Fruit fly (Drosophila melanogaster) whole organism, wandering third instar larva: Measurements from ENCODE around the gene Zip89B.

Source experiments
- Abd-B ChIP-seq: fragments of >200 bp; optimal IDR thresholded peaks from 2 replicates; lab custom pipeline; 2017; ENCODE audit warnings: missing biosample characterization, missing genetic modification characterization
- Dfd ChIP-seq: fragments of >200 bp; optimal IDR thresholded peaks from 2 replicates; lab custom pipeline; 2017; ENCODE audit warnings: missing biosample characterization, missing genetic modification characterization
- HLH106 ChIP-seq: fragments of 200-800 bp; optimal IDR thresholded peaks from 3 replicates; lab custom pipeline; 2019; ENCODE audit warnings: missing biosample characterization, mild to moderate bottlenecking, missing genetic modification characterization, moderate library complexity
- Hr83 ChIP-seq: fragments of 200-300 bp; sonication (Bioruptor generic); optimal IDR thresholded peaks from 2 replicates; lab custom pipeline; 2016; ENCODE audit warnings: missing biosample characterization, mild to moderate bottlenecking, missing genetic modification characterization, moderate library complexity; ENCODE audit not compliant: poor library complexity, severe bottlenecking
- Jra ChIP-seq: sonication (Bioruptor generic); optimal IDR thresholded peaks from 2 replicates; lab custom pipeline; 2016; ENCODE audit warnings: missing biosample characterization, missing genetic modification characterization
- Mio ChIP-seq: sonication (Bioruptor generic); optimal IDR thresholded peaks from 2 replicates; lab custom pipeline; 2016; ENCODE audit warnings: missing biosample characterization, missing genetic modification characterization
- Myc ChIP-seq: fragments of >200 bp; optimal IDR thresholded peaks from 2 replicates; lab custom pipeline; 2017
- brk ChIP-seq: fragments of 200-800 bp; sonication (Bioruptor generic); optimal IDR thresholded peaks from 2 replicates; lab custom pipeline; 2016; ENCODE audit warnings: missing biosample characterization, mild to moderate bottlenecking, missing genetic modification characterization
- fru ChIP-seq: fragments of 200-800 bp; sonication (Bioruptor generic); optimal IDR thresholded peaks from 3 replicates; lab custom pipeline; 2016; ENCODE audit warnings: missing biosample characterization, mild to moderate bottlenecking, missing genetic modification characterization
- jim ChIP-seq: fragments of 175-275, 200-325 bp; sonication (Bioruptor generic); optimal IDR thresholded peaks from 2 replicates; lab custom pipeline; 2016; ENCODE audit warnings: missing biosample characterization, mild to moderate bottlenecking, missing genetic modification characterization
- sv ChIP-seq: fragments of 200-800 bp; sonication (Bioruptor generic); optimal IDR thresholded peaks from 3 replicates; lab custom pipeline; 2016; ENCODE audit warnings: missing biosample characterization, missing genetic modification characterization
- usp ChIP-seq: fragments of >200 bp; optimal IDR thresholded peaks from 2 replicates; lab custom pipeline; 2017; ENCODE audit warnings: missing biosample characterization, missing genetic modification characterization
- woc ChIP-seq: sonication (Bioruptor generic); optimal IDR thresholded peaks from 2 replicates; lab custom pipeline; 2016; ENCODE audit warnings: missing biosample characterization, mild to moderate bottlenecking, missing genetic modification characterization

dm6 chr3R:16347626-16348264 is 42.2 kb downstream of the Zip89B start:
- TF ChIP-seq Mio (GFP tag; lab: Kevin White, UChicago) (no peak), usp (GFP tag; lab: Kevin White, UChicago) (no peak), HLH106 (tag; lab: Kevin White, UChicago) (no peak), sv (GFP tag; lab: Kevin White, UChicago) (no peak), fru (GFP tag; lab: Kevin White, UChicago) (no peak), woc (GFP tag; lab: Kevin White, UChicago) (no peak), jim (GFP tag; lab: Kevin White, UChicago) (no peak), Abd-B (GFP tag; lab: Kevin White, UChicago) (no peak), Jra (GFP tag; lab: Kevin White, UChicago) (no peak), brk (GFP tag; lab: Kevin White, UChicago) (no peak), Hr83 (GFP tag; lab: Kevin White, UChicago) (no peak), Dfd (no peak), Myc (lab: Kevin White, UChicago) (no peak)
